Worm (Caenorhabditis elegans): Measurements from ENCODE around the gene hen-1.

DNA sequence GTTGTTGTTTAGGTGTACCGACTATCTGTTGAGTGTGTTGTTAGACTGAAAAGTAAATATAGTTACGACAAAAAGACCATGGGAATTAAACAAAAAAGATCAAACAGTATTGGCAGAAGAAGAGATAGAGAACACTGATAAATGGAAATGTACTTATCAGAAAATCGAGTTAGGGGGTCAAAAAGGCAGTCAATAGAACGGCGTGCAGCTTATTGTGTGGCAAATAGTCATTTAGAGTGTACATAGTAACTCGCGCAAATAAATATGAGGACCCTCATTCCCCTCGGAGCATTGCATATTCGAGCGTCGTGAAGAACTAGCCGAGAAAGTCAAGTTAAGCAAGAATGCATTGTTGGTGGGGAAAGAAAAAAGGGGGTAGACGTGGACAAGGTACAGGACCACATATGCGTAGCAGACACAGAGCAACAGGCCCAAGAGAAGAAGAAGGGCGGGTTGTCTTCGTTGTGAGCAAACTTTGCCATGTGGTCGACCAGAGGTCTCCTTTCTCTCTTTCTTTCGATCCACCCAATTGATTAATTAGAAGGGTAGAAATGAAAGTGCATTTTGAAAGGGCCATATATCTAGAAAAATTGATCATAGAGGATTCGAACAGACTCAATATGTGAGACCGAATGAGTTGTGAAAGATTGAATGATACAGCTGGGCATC is 34.5 kb upstream of the hen-1 start, which contains the start of gene lam-2:
- TF ChIP-seq ztf-11 (tag; optimal IDR thresholded peaks at IDR 0.05) = no peak
- TF ChIP-seq pha-4 (tag; optimal IDR thresholded peaks at IDR 0.05) = peak; percentile 17
- TF ChIP-seq nhr-237 (tag; optimal IDR thresholded peaks at IDR 0.05) = no peak
- TF ChIP-seq elt-3 (tag; optimal IDR thresholded peaks at IDR 0.05) = no peak
- TF ChIP-seq ceh-83 (GFP tag; optimal IDR thresholded peaks at IDR 0.05) = no peak
- TF ChIP-seq blmp-1 (tag; optimal IDR thresholded peaks at IDR 0.05) = no peak
- TF ChIP-seq nhr-28 (tag; optimal IDR thresholded peaks at IDR 0.05) = no peak
- no peak for TF ChIP-seq lsy-2 (tag; optimal IDR thresholded peaks at IDR 0.05)
- no peak for TF ChIP-seq drap-1 (GFP tag; optimal IDR thresholded peaks at IDR 0.05)
- no peak for TF ChIP-seq snpc-4 (tag; optimal IDR thresholded peaks at IDR 0.05)
- TF ChIP-seq ceh-39 (tag; optimal IDR thresholded peaks at IDR 0.05) = no peak
- TF ChIP-seq unc-39 (tag; optimal IDR thresholded peaks at IDR 0.05) = no peak

All from whole organism, mixed stage, embryonic.